Fruit fly (Drosophila melanogaster): ENCODE results near the gene Nplp3.

Gene Nplp3

dm6 chr3L:16331633-16332032 is 13.8 kb downstream of the Nplp3 start, which contains the start of gene retinin:
retinin (plus strand) TSS chr3L:16331933.
- TF ChIP-seq CG32121 (GFP tag; IDR thresholded peaks at IDR 0.05): no peak
- no peak for TF ChIP-seq fd96Ca (GFP tag; IDR thresholded peaks at IDR 0.05)
- no peak for TF ChIP-seq EcR (GFP tag; optimal IDR thresholded peaks at IDR 0.05)
- TF ChIP-seq CG14655 (GFP tag; optimal IDR thresholded peaks at IDR 0.05): no peak
- TF ChIP-seq CG34367 (tag; optimal IDR thresholded peaks at IDR 0.05): no peak
- no peak for TF ChIP-seq rn (GFP tag; IDR thresholded peaks at IDR 0.05)
- no peak for TF ChIP-seq CG9948 (tag; optimal IDR thresholded peaks at IDR 0.05)
- no peak for TF ChIP-seq Pif1A (GFP tag; optimal IDR thresholded peaks at IDR 0.05)
- TF ChIP-seq CG13204 (GFP tag; optimal IDR thresholded peaks at IDR 0.05): no peak
- no peak for TF ChIP-seq Snoo (tag; optimal IDR thresholded peaks at IDR 0.05)
- no peak for TF ChIP-seq CG15710 (tag; optimal IDR thresholded peaks at IDR 0.05)
- no peak for TF ChIP-seq CG4496 (GFP tag; IDR thresholded peaks at IDR 0.05)
- no peak for TF ChIP-seq CG8301 (tag; optimal IDR thresholded peaks at IDR 0.05)
- no peak for TF ChIP-seq CG10348 (GFP tag; IDR thresholded peaks at IDR 0.05)
- TF ChIP-seq gl (tag; optimal IDR thresholded peaks at IDR 0.05): no peak
- no peak for TF ChIP-seq Pif1B (GFP tag; optimal IDR thresholded peaks at IDR 0.05)
- no peak for TF ChIP-seq Ets98B (GFP tag; IDR thresholded peaks at IDR 0.05)
- TF ChIP-seq CG8159 (tag; optimal IDR thresholded peaks at IDR 0.05): no peak
- TF ChIP-seq CG17806 (tag; optimal IDR thresholded peaks at IDR 0.05): no peak
- TF ChIP-seq D1 (tag; optimal IDR thresholded peaks at IDR 0.05): no peak

dm6 chr3L:16333013-16333412 is 15.2 kb downstream of the Nplp3 start, which contains the start of gene CG13056:
CG13056 (plus strand) TSS chr3L:16333313.
- TF ChIP-seq CG15710 (tag; optimal IDR thresholded peaks at IDR 0.05): no peak
- TF ChIP-seq CG32121 (GFP tag; IDR thresholded peaks at IDR 0.05): no peak
- TF ChIP-seq Pif1B (GFP tag; optimal IDR thresholded peaks at IDR 0.05): no peak
- no peak for TF ChIP-seq D1 (tag; optimal IDR thresholded peaks at IDR 0.05)
- no peak for TF ChIP-seq EcR (GFP tag; optimal IDR thresholded peaks at IDR 0.05)
- no peak for TF ChIP-seq Ets98B (GFP tag; IDR thresholded peaks at IDR 0.05)
- TF ChIP-seq CG9948 (tag; optimal IDR thresholded peaks at IDR 0.05): no peak
- no peak for TF ChIP-seq fd96Ca (GFP tag; IDR thresholded peaks at IDR 0.05)
- no peak for TF ChIP-seq CG13204 (GFP tag; optimal IDR thresholded peaks at IDR 0.05)
- TF ChIP-seq Snoo (tag; optimal IDR thresholded peaks at IDR 0.05): no peak
- TF ChIP-seq gl (tag; optimal IDR thresholded peaks at IDR 0.05): no peak

- TF ChIP-seq CG4496 (GFP tag; IDR thresholded peaks at IDR 0.05): peak; percentile 69; the same call in 2 of the 3 replicates
- no peak for TF ChIP-seq Pif1A (GFP tag; optimal IDR thresholded peaks at IDR 0.05)
- TF ChIP-seq fd96Ca (GFP tag; IDR thresholded peaks at IDR 0.05): 0 out of 3 replicates have a peak, but pooled peaks have one; percentile 15
- peak; percentile 25 for TF ChIP-seq EcR (GFP tag; optimal IDR thresholded peaks at IDR 0.05)
These were observed 17.1 kb downstream of the Nplp3 start for dm6 chr3L:16334876-16335275.

- TF ChIP-seq CG8301 (tag; optimal IDR thresholded peaks at IDR 0.05) (no peak), CG9948 (tag; optimal IDR thresholded peaks at IDR 0.05) (no peak), CG32121 (GFP tag; IDR thresholded peaks at IDR 0.05) (no peak), Pif1A (GFP tag; optimal IDR thresholded peaks at IDR 0.05) (no peak), CG13204 (GFP tag; optimal IDR thresholded peaks at IDR 0.05) (no peak), gl (tag; optimal IDR thresholded peaks at IDR 0.05) (no peak), CG8159 (tag; optimal IDR thresholded peaks at IDR 0.05) (no peak), D1 (tag; optimal IDR thresholded peaks at IDR 0.05) (no peak), CG12605 (GFP tag; IDR thresholded peaks at IDR 0.05) (no peak), CG17806 (tag; optimal IDR thresholded peaks at IDR 0.05) (no peak), Ets98B (GFP tag; IDR thresholded peaks at IDR 0.05) (no peak), CG34367 (tag; optimal IDR thresholded peaks at IDR 0.05) (no peak), Snoo (tag; optimal IDR thresholded peaks at IDR 0.05) (no peak), rn (GFP tag; IDR thresholded peaks at IDR 0.05) (no peak), Pif1B (GFP tag; optimal IDR thresholded peaks at IDR 0.05) (no peak), CG4496 (GFP tag; IDR thresholded peaks at IDR 0.05) (no peak), CG15710 (tag; optimal IDR thresholded peaks at IDR 0.05) (no peak), EcR (GFP tag; optimal IDR thresholded peaks at IDR 0.05) (no peak)
These were observed 19.9 kb downstream of the Nplp3 start for dm6 chr3L:16337739-16338138.

DNA sequence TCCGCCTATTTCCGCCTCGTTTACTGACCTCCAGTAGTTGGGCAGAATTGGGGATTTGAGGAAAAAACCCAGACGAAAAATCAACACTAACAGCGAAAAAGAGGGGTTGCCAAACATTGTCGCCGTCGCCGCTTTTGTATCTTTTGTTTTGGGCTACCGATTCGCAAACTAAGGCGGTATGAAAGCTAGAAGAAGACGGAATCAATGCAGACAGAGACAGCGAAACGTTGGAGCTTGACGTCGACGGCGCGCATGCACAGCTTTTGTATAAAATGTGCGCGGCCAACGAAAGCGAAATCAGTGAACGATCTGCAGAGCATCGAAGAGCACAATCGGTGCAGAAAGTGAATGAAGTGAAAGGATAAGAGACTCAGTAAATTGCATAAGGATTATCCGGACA is 20.9 kb downstream of the Nplp3 start, which contains the start of gene CG4998:
TSS of gene CG4998 (plus strand) at position 301 of the 400 bp plus-strand sequence.
- TF ChIP-seq CG4496 (GFP tag; IDR thresholded peaks at IDR 0.05) (no peak), Ets98B (GFP tag; IDR thresholded peaks at IDR 0.05) (no peak), CG8301 (tag; optimal IDR thresholded peaks at IDR 0.05) (no peak), Pif1B (GFP tag; optimal IDR thresholded peaks at IDR 0.05) (no peak), CG14655 (GFP tag; optimal IDR thresholded peaks at IDR 0.05) (no peak), CG15710 (tag; optimal IDR thresholded peaks at IDR 0.05) (no peak)

DNA sequence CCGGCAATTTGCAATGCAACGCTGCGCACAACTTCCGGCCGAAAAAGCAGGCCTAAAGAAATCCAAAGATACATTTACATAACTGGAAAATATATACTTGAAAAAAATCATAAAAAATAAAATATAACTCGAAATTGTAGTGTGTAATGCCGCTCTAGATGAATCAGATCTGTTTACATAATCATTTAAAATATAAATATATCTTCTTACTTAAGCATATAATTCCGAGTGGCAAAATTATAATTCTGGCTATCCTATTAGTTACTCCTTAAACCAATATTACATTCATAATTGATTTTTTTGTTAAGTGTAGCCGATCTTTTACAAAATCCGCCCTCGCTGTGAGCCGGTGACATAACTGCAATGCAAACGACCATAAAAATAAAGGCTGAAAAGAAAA is 21.6 kb downstream of the Nplp3 start:
- TF ChIP-seq CG13204 (GFP tag; optimal IDR thresholded peaks at IDR 0.05): no peak
- TF ChIP-seq Ets98B (GFP tag; IDR thresholded peaks at IDR 0.05): no peak; the same call in 1 of the 2 replicates
- no peak for TF ChIP-seq CG32121 (GFP tag; IDR thresholded peaks at IDR 0.05)
- TF ChIP-seq gl (tag; optimal IDR thresholded peaks at IDR 0.05): no peak
- no peak for TF ChIP-seq CG15710 (tag; optimal IDR thresholded peaks at IDR 0.05)
- no peak for TF ChIP-seq Pif1A (GFP tag; optimal IDR thresholded peaks at IDR 0.05)
- TF ChIP-seq CG8301 (tag; optimal IDR thresholded peaks at IDR 0.05): no peak
- no peak for TF ChIP-seq CG17806 (tag; optimal IDR thresholded peaks at IDR 0.05)
- no peak for TF ChIP-seq CG10348 (GFP tag; IDR thresholded peaks at IDR 0.05)
- no peak for TF ChIP-seq CG9948 (tag; optimal IDR thresholded peaks at IDR 0.05)
- TF ChIP-seq rn (GFP tag; IDR thresholded peaks at IDR 0.05): no peak
- no peak for TF ChIP-seq CG8159 (tag; optimal IDR thresholded peaks at IDR 0.05)
- no peak for TF ChIP-seq Snoo (tag; optimal IDR thresholded peaks at IDR 0.05)
- TF ChIP-seq Pif1B (GFP tag; optimal IDR thresholded peaks at IDR 0.05): no peak

Measured in whole organism, pupa.